Fruit fly (Drosophila melanogaster): Measurements from ENCODE around the gene CG32603.

CG32603 gene

DNA sequence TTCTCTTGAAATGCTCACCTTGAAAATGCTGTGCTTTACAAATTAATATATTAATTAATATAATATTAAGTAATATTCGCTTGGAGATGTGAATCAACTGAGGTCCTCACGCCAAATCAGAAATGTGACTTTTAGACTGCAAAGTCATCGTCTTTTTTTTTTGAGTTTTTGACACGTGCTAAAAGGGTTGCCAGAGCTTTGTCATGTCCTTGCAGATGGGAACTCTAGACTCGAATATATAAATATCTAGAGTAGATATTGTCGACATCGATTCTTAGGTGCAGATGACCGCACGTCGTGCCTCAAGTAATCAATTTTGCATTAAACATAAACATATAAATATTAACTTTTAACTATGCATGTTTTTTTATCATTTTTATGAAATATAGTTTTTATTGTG lies 11.8 kb upstream of the CG32603 start, which contains the start of gene betaNACtes1:
betaNACtes1 (minus strand) TSS at position 101 of the 400 bp plus-strand sequence.
- no peak for TF ChIP-seq CG6276 (GFP tag; optimal IDR thresholded peaks at IDR 0.05)
- TF ChIP-seq Sox102F (GFP tag; optimal IDR thresholded peaks at IDR 0.05) = no peak
- TF ChIP-seq Eip75B (GFP tag; optimal IDR thresholded peaks at IDR 0.05) = no peak
- TF ChIP-seq lz (GFP tag; optimal IDR thresholded peaks at IDR 0.05) = no peak
- no peak for TF ChIP-seq Eip93F (GFP tag; optimal IDR thresholded peaks at IDR 0.05)
- no peak for TF ChIP-seq CG32006 (GFP tag; optimal IDR thresholded peaks at IDR 0.05)
- TF ChIP-seq esn (GFP tag; optimal IDR thresholded peaks at IDR 0.05) = no peak
- TF ChIP-seq CG8319 (GFP tag; optimal IDR thresholded peaks at IDR 0.05) = no peak
- TF ChIP-seq CG8119 (GFP tag; IDR thresholded peaks at IDR 0.05) = no peak
- no peak for TF ChIP-seq CG10669 (GFP tag; optimal IDR thresholded peaks at IDR 0.05)
- TF ChIP-seq svp (GFP tag) = no peak
- TF ChIP-seq CG31627 (GFP tag; optimal IDR thresholded peaks at IDR 0.05) = no peak
- TF ChIP-seq salr (GFP tag; optimal IDR thresholded peaks at IDR 0.05) = no peak
- no peak for TF ChIP-seq spab (GFP tag; optimal IDR thresholded peaks at IDR 0.05)
- no peak for TF ChIP-seq Lpt (GFP tag; optimal IDR thresholded peaks at IDR 0.05)
- TF ChIP-seq acj6 (GFP tag; optimal IDR thresholded peaks at IDR 0.05) = no peak
- TF ChIP-seq fd59A (GFP tag; optimal IDR thresholded peaks at IDR 0.05) = no peak
- no peak for TF ChIP-seq CG11294 (GFP tag; IDR thresholded peaks at IDR 0.05)

DNA sequence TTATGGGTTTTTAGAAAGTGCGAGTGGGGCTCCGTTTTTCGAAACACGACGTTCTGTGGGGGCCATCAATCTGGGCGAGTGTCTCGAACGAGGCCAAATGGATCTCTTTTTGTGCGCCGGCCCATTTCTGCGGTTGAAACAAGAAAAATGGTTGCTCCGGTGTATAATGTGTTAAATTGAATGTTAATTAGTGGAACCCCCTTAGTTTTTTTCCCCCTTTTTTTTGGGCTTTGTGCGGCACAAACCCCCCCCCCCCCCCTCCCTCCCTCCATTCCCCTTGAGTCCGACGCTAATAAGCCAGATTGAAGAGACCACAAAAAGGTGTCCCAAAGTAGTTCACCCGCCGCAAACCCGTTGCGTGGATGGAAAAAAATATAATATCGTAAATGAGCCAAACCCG lies 10.7 kb upstream of the CG32603 start:
- no peak for TF ChIP-seq Eip78C (GFP tag)
- TF ChIP-seq pdm3 (GFP tag; optimal IDR thresholded peaks at IDR 0.05) = no peak
- TF ChIP-seq acj6 (GFP tag; optimal IDR thresholded peaks at IDR 0.05) = no peak
- TF ChIP-seq salr (GFP tag; optimal IDR thresholded peaks at IDR 0.05) = no peak
- no peak for TF ChIP-seq CG1621 (tag; optimal IDR thresholded peaks at IDR 0.05)
- no peak for TF ChIP-seq CG3032 (tag; optimal IDR thresholded peaks at IDR 0.05)
- TF ChIP-seq CG3919 (GFP tag; optimal IDR thresholded peaks at IDR 0.05) = no peak
- TF ChIP-seq CG9139 (GFP tag; optimal IDR thresholded peaks at IDR 0.05) = no peak
- no peak for TF ChIP-seq Eip75B (GFP tag; optimal IDR thresholded peaks at IDR 0.05)
- TF ChIP-seq OdsH (GFP tag; optimal IDR thresholded peaks at IDR 0.05) = no peak
- no peak for TF ChIP-seq svp (GFP tag)
- TF ChIP-seq Sox14 (GFP tag; optimal IDR thresholded peaks at IDR 0.05) = no peak
- TF ChIP-seq CG10669 (GFP tag; optimal IDR thresholded peaks at IDR 0.05) = no peak
- TF ChIP-seq CG32006 (GFP tag; optimal IDR thresholded peaks at IDR 0.05) = no peak
- no peak for TF ChIP-seq CG8319 (GFP tag; optimal IDR thresholded peaks at IDR 0.05)
- TF ChIP-seq Hr39 (GFP tag; optimal IDR thresholded peaks at IDR 0.05) = no peak
- TF ChIP-seq ss (GFP tag; optimal IDR thresholded peaks at IDR 0.05) = no peak

DNA sequence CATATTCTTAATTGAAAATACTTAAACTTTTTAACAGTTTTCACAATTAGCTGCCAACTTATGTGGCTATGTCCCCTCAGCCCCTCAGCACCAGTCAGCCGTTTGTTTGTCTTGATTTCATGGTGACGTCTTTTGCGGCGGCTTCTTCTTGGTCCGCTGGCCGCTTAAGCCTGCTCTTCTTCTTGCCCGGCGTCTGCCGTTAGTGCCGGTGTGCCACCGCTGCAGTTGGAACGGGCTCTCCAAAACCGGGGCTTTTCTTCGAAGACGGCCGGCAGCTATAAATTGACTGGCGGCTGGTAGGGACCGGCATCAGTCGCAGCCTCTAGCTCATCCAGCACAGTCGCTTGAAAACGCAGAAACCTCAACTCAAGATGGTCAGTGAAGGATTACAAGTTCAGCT lies 9.9 kb upstream of the CG32603 start, which contains the start of gene CG1368:
CG1368 (plus strand) TSS at position 301 of the 400 bp plus-strand sequence.
- TF ChIP-seq Gug (GFP tag; IDR thresholded peaks at IDR 0.05) = no peak
- no peak for TF ChIP-seq Ets21C (GFP tag; optimal IDR thresholded peaks at IDR 0.05)
- TF ChIP-seq svp (GFP tag) = no peak
- no peak for TF ChIP-seq Met (GFP tag; optimal IDR thresholded peaks at IDR 0.05)
- no peak for TF ChIP-seq CG9139 (GFP tag; optimal IDR thresholded peaks at IDR 0.05)
- TF ChIP-seq dac (GFP tag; optimal IDR thresholded peaks at IDR 0.05) = no peak
- TF ChIP-seq esn (GFP tag; optimal IDR thresholded peaks at IDR 0.05) = no peak
- TF ChIP-seq CG11294 (GFP tag; IDR thresholded peaks at IDR 0.05) = no peak
- TF ChIP-seq CG3032 (tag; optimal IDR thresholded peaks at IDR 0.05) = no peak
- TF ChIP-seq Eip75B (GFP tag; optimal IDR thresholded peaks at IDR 0.05) = no peak
- TF ChIP-seq CG10669 (GFP tag; optimal IDR thresholded peaks at IDR 0.05) = no peak
- TF ChIP-seq CG6808 (GFP tag; optimal IDR thresholded peaks at IDR 0.05) = no peak
- no peak for TF ChIP-seq Hr39 (GFP tag; optimal IDR thresholded peaks at IDR 0.05)
- no peak for TF ChIP-seq salr (GFP tag; optimal IDR thresholded peaks at IDR 0.05)
- TF ChIP-seq acj6 (GFP tag; optimal IDR thresholded peaks at IDR 0.05) = no peak
- no peak for TF ChIP-seq Hr4 (GFP tag; optimal IDR thresholded peaks at IDR 0.05)
- TF ChIP-seq Lpt (GFP tag; optimal IDR thresholded peaks at IDR 0.05) = no peak

DNA sequence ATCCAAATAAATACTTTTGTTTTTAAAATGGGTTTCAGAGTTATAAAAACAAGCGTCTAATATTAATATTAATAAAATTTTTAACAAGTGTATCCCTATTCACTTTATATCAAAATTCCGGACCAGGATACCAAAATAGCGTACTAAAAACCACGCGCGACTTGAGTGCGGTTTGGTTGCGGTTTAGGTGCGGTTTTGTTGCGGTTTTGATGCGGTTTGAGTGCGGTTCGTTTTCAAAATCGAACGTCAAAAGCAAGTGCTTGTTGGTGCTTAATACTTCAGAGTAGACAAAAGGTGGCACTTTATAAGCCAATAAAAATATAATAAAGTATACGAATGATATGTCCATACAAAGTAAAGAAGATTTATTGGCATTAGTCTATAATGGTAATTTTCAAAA lies 8.7 kb upstream of the CG32603 start:
- TF ChIP-seq pdm3 (GFP tag; optimal IDR thresholded peaks at IDR 0.05) (no peak), Sox102F (GFP tag; optimal IDR thresholded peaks at IDR 0.05) (no peak), CG6276 (GFP tag; optimal IDR thresholded peaks at IDR 0.05) (no peak), CG3032 (tag; optimal IDR thresholded peaks at IDR 0.05) (no peak), topi (GFP tag; optimal IDR thresholded peaks at IDR 0.05) (no peak), svp (GFP tag) (no peak), salr (GFP tag; optimal IDR thresholded peaks at IDR 0.05) (no peak), cyc (GFP tag; optimal IDR thresholded peaks at IDR 0.05) (no peak), Hr4 (GFP tag; optimal IDR thresholded peaks at IDR 0.05) (no peak), CG9139 (GFP tag; optimal IDR thresholded peaks at IDR 0.05) (no peak), ss (GFP tag; optimal IDR thresholded peaks at IDR 0.05) (no peak), Gug (GFP tag; IDR thresholded peaks at IDR 0.05) (no peak), Lpt (GFP tag; optimal IDR thresholded peaks at IDR 0.05) (no peak), CG4318 (GFP tag; optimal IDR thresholded peaks at IDR 0.05) (no peak), CG8319 (GFP tag; optimal IDR thresholded peaks at IDR 0.05) (no peak)

Measured in whole organism, prepupa.